Fruit fly (Drosophila melanogaster): ENCODE measurements around the gene ppl.

The ppl gene

dm6 chr3L:21280996-21281691, at the start of gene ppl:
ppl (minus strand) TSS chr3L:21281506.
- TF ChIP-seq fru (GFP tag; optimal IDR thresholded peaks at IDR 0.05) (no peak), woc (GFP tag; optimal IDR thresholded peaks at IDR 0.05) (no peak), Mio (GFP tag; optimal IDR thresholded peaks at IDR 0.05) (no peak), Hr78 (GFP tag; optimal IDR thresholded peaks at IDR 0.05) (no peak), h (GFP tag; optimal IDR thresholded peaks at IDR 0.05) (peak; percentile 27), brk (GFP tag; optimal IDR thresholded peaks at IDR 0.05) (no peak), foxo (GFP tag; optimal IDR thresholded peaks at IDR 0.05) (peak in 1 of 2 experiments; percentile 10), Dif (GFP tag; optimal IDR thresholded peaks at IDR 0.05; ENCODE audit: partially characterized antibody) (no peak), Sp1 (GFP tag; optimal IDR thresholded peaks at IDR 0.05) (peak; percentile 7), Rel (GFP tag; optimal IDR thresholded peaks at IDR 0.05) (no peak), Rel (tag; optimal IDR thresholded peaks at IDR 0.05) (peak; percentile 47), Hnf4 (GFP tag; optimal IDR thresholded peaks at IDR 0.05) (peak; percentile 36), Dfd (GFP tag; optimal IDR thresholded peaks at IDR 0.05) (no peak), sv (GFP tag; optimal IDR thresholded peaks at IDR 0.05) (no peak), tai (GFP tag; optimal IDR thresholded peaks at IDR 0.05) (no peak), dl (GFP tag; optimal IDR thresholded peaks at IDR 0.05; ENCODE audit: insufficient read depth in 1 of 2, partially characterized antibody in 2 of 2) (no peak), dsf (GFP tag; optimal IDR thresholded peaks at IDR 0.05; ENCODE audit: borderline replicate concordance) (no peak), Myc (optimal IDR thresholded peaks at IDR 0.05) (peak; percentile 25), dmrt93B (GFP tag; optimal IDR thresholded peaks at IDR 0.05) (no peak)

- TF ChIP-seq foxo (GFP tag; optimal IDR thresholded peaks at IDR 0.05) (no peak), CG32264 (GFP tag; optimal IDR thresholded peaks at IDR 0.05) (no peak), Hr83 (GFP tag; optimal IDR thresholded peaks at IDR 0.05; ENCODE audit: poor library complexity, severe bottlenecking) (no peak), h (GFP tag; optimal IDR thresholded peaks at IDR 0.05) (no peak), N (GFP tag; optimal IDR thresholded peaks at IDR 0.05) (no peak), Rel (GFP tag; optimal IDR thresholded peaks at IDR 0.05) (no peak), Rel (tag; optimal IDR thresholded peaks at IDR 0.05) (no peak), br (GFP tag; optimal IDR thresholded peaks at IDR 0.05) (no peak), tai (GFP tag; optimal IDR thresholded peaks at IDR 0.05) (no peak), GATAd (GFP tag; optimal IDR thresholded peaks at IDR 0.05) (no peak), pan (optimal IDR thresholded peaks at IDR 0.05) (no peak)
These were observed 43.4 kb upstream of the ppl start for dm6 chr3L:21324724-21325123.

- TF ChIP-seq br (GFP tag; optimal IDR thresholded peaks at IDR 0.05): peak; percentile 5
- peak; percentile 38 for TF ChIP-seq ey (GFP tag; optimal IDR thresholded peaks at IDR 0.05)
- no peak for TF ChIP-seq CrebA (GFP tag; optimal IDR thresholded peaks at IDR 0.05; ENCODE audit: borderline replicate concordance)
- TF ChIP-seq HLH106 (tag; optimal IDR thresholded peaks at IDR 0.05): peak; percentile 28
- TF ChIP-seq Hnf4 (GFP tag; optimal IDR thresholded peaks at IDR 0.05): no peak
- TF ChIP-seq foxo (GFP tag; optimal IDR thresholded peaks at IDR 0.05): peak in 1 of 2 experiments; percentile 25
- no peak for TF ChIP-seq Vsx2 (GFP tag; optimal IDR thresholded peaks at IDR 0.05; ENCODE audit: partially characterized antibody)
- no peak for TF ChIP-seq Hr83 (GFP tag; optimal IDR thresholded peaks at IDR 0.05; ENCODE audit: poor library complexity, severe bottlenecking)
- peak; percentile 6 for TF ChIP-seq OdsH (GFP tag; optimal IDR thresholded peaks at IDR 0.05)
- no peak for TF ChIP-seq Rel (GFP tag; optimal IDR thresholded peaks at IDR 0.05)
- no peak for TF ChIP-seq Rel (tag; optimal IDR thresholded peaks at IDR 0.05)
- TF ChIP-seq fru (GFP tag; optimal IDR thresholded peaks at IDR 0.05): peak; percentile 28
These were observed 40.6 kb upstream of the ppl start for dm6 chr3L:21321807-21322503.

dm6 chr3L:21319957-21320356, 38.7 kb upstream of the ppl start:
- no peak for TF ChIP-seq rgr (GFP tag; optimal IDR thresholded peaks at IDR 0.05)
- no peak for TF ChIP-seq GATAd (GFP tag; optimal IDR thresholded peaks at IDR 0.05)
- peak; percentile 98 for TF ChIP-seq Dfd (GFP tag; optimal IDR thresholded peaks at IDR 0.05)
- TF ChIP-seq dl (GFP tag; optimal IDR thresholded peaks at IDR 0.05; ENCODE audit: insufficient read depth in 1 of 2, partially characterized antibody in 2 of 2): no peak
- TF ChIP-seq Sp1 (GFP tag; optimal IDR thresholded peaks at IDR 0.05): no peak
- no peak for TF ChIP-seq Mio (GFP tag; optimal IDR thresholded peaks at IDR 0.05)
- TF ChIP-seq Hr83 (GFP tag; optimal IDR thresholded peaks at IDR 0.05; ENCODE audit: poor library complexity, severe bottlenecking): no peak

Measured in whole organism, wandering third instar larva.